Worm (Caenorhabditis elegans): ENCODE measurements around the gene frm-7.

Gene frm-7

ce11 chrV:12303453-12304077 lies 1.3 kb downstream of the frm-7 start (continued):
- peak; percentile 96 for TF ChIP-seq bed-2 (GFP tag; IDR thresholded peaks at IDR 0.05)
- peak; percentile 93 for TF ChIP-seq gei-17 (GFP tag; optimal IDR thresholded peaks at IDR 0.05)
- TF ChIP-seq atf-7 (tag; optimal IDR thresholded peaks at IDR 0.05), result peak; percentile 97
- peak; percentile 99 for TF ChIP-seq him-1 (tag; optimal IDR thresholded peaks at IDR 0.05)
- peak; percentile 85 for TF ChIP-seq aptf-2 (GFP tag; conservative IDR thresholded peaks at IDR 0.05)
- peak; percentile 44 for TF ChIP-seq dpl-1 (GFP tag; optimal IDR thresholded peaks at IDR 0.05)
- TF ChIP-seq die-1 (tag; optimal IDR thresholded peaks at IDR 0.05), result peak; percentile 99
- peak; percentile 99 for TF ChIP-seq lin-26 (GFP tag; IDR thresholded peaks at IDR 0.05)
- peak; percentile 58 for TF ChIP-seq F55B11.4 (tag; optimal IDR thresholded peaks at IDR 0.05; ENCODE audit: borderline replicate concordance, insufficient read depth)
- peak; percentile 95 for TF ChIP-seq tlf-1 (GFP tag; optimal IDR thresholded peaks at IDR 0.05)
- TF ChIP-seq nfyb-1 (GFP tag; IDR thresholded peaks at IDR 0.05), result peak; percentile 99
- TF ChIP-seq hmg-20 (GFP tag; IDR thresholded peaks at IDR 0.05), result peak; percentile 96
- peak; percentile 99 for TF ChIP-seq zfh-2 (GFP tag; conservative IDR thresholded peaks at IDR 0.05)
- TF ChIP-seq hrde-1 (tag; optimal IDR thresholded peaks at IDR 0.05; ENCODE audit: borderline replicate concordance), result peak; percentile 98
- peak; percentile 100 for TF ChIP-seq ets-4 (GFP tag; optimal IDR thresholded peaks at IDR 0.05)
- TF ChIP-seq cebp-2 (GFP tag; IDR thresholded peaks at IDR 0.05), result peak; percentile 100
- peak; percentile 99 for TF ChIP-seq B0261.1 (tag; optimal IDR thresholded peaks at IDR 0.05)
- peak; percentile 100 for TF ChIP-seq fkh-3 (tag; optimal IDR thresholded peaks at IDR 0.05)
- peak; percentile 96 to 99 for TF ChIP-seq rec-8 (tag; optimal IDR thresholded peaks at IDR 0.05)
- TF ChIP-seq ztf-25 (GFP tag; IDR thresholded peaks at IDR 0.05), result peak; percentile 98
- peak; percentile 86 for TF ChIP-seq snpc-1.1 (tag; optimal IDR thresholded peaks at IDR 0.05; ENCODE audit: insufficient read depth)
- TF ChIP-seq ztf-26 (tag; optimal IDR thresholded peaks at IDR 0.05), result peak; percentile 95
- TF ChIP-seq C06A6.2 (GFP tag; conservative IDR thresholded peaks at IDR 0.05), result peak; percentile 94
- TF ChIP-seq unc-130 (GFP tag; optimal IDR thresholded peaks at IDR 0.05), result peak; percentile 85
- peak; percentile 100 for TF ChIP-seq ceh-58 (GFP tag; IDR thresholded peaks at IDR 0.05)
- peak; percentile 95 for TF ChIP-seq madf-3 (GFP tag; IDR thresholded peaks at IDR 0.05)
- TF ChIP-seq xnd-1 (tag; optimal IDR thresholded peaks at IDR 0.05), result peak; percentile 50
- peak; percentile 80 for TF ChIP-seq ceh-91 (GFP tag; IDR thresholded peaks at IDR 0.05)
- peak; percentile 49 for TF ChIP-seq efl-1 (GFP tag; optimal IDR thresholded peaks at IDR 0.05)
- TF ChIP-seq mes-4 (tag; optimal IDR thresholded peaks at IDR 0.05), result peak; percentile 96
- TF ChIP-seq snpc-4 (GFP tag; optimal IDR thresholded peaks at IDR 0.05), result peak; percentile 87
- peak in 3 of 4 experiments; percentile 83 to 87 (median 86) for TF ChIP-seq snpc-4 (tag; optimal IDR thresholded peaks at IDR 0.05)
- peak; percentile 100 for TF ChIP-seq F52B5.7 (tag; optimal IDR thresholded peaks at IDR 0.05)
- TF ChIP-seq D2030.7 (GFP tag; IDR thresholded peaks at IDR 0.05), result peak; percentile 90
- peak; percentile 84 to 90 for TF ChIP-seq let-607 (tag; optimal IDR thresholded peaks at IDR 0.05)
- TF ChIP-seq rcor-1 (GFP tag; IDR thresholded peaks at IDR 0.05), result peak; percentile 98
- peak; percentile 96 for TF ChIP-seq ztf-22 (GFP tag; optimal IDR thresholded peaks at IDR 0.05)
- TF ChIP-seq mxl-1 (tag; optimal IDR thresholded peaks at IDR 0.05), result peak; percentile 99
- TF ChIP-seq ccch-3 (GFP tag; optimal IDR thresholded peaks at IDR 0.05), result peak; percentile 98
- peak; percentile 95 for TF ChIP-seq lin-54 (GFP tag; optimal IDR thresholded peaks at IDR 0.05)
- peak; percentile 91 for TF ChIP-seq hmg-1.2 (GFP tag; IDR thresholded peaks at IDR 0.05)
- TF ChIP-seq F39B2.1 (GFP tag; IDR thresholded peaks at IDR 0.05), result peak; percentile 96
- peak; percentile 93 for TF ChIP-seq madf-10 (tag; optimal IDR thresholded peaks at IDR 0.05)
- peak; percentile 100 for TF ChIP-seq T26A5.8 (tag; optimal IDR thresholded peaks at IDR 0.05)
- peak; percentile 100 for TF ChIP-seq F10E7.11 (tag; optimal IDR thresholded peaks at IDR 0.05)
- TF ChIP-seq attf-3 (GFP tag; conservative IDR thresholded peaks at IDR 0.05), result peak; percentile 84
- peak; percentile 97 for TF ChIP-seq let-526 (GFP tag; IDR thresholded peaks at IDR 0.05)
